Worm (Caenorhabditis elegans) whole organism, L4 larva: ENCODE data around the gene T05B4.13.

Experiments
- T26A8.4 ChIP-seq: fragments of 200-800 bp; sonication (Bioruptor generic); IDR thresholded peaks from 2 replicates; pipeline ENCODE4 v1.3.6; 2022; ENCODE audit warnings: missing genetic modification characterization, missing compliant biosample characterization
- Y5F2A.4 ChIP-seq: fragments of 200-800 bp; sonication (Bioruptor generic); optimal IDR thresholded peaks from 2 replicates; lab custom pipeline; 2018; ENCODE audit warnings: mild to moderate bottlenecking, missing genetic modification characterization, missing compliant biosample characterization
- Y75B8A.6 ChIP-seq: fragments of 200-800 bp; sonication (Bioruptor generic); IDR thresholded peaks from 2 replicates; pipeline ENCODE4 v1.3.6; 2022; ENCODE audit warnings: missing genetic modification reagents, missing genetic modification characterization, missing compliant biosample characterization
- ZK337.2 ChIP-seq: fragments of 200-800 bp; sonication (Bioruptor generic); IDR thresholded peaks from 2 replicates; pipeline ENCODE4 v1.3.6; 2022; ENCODE audit warnings: missing genetic modification reagents, missing genetic modification characterization, missing compliant biosample characterization
- ZK546.5 ChIP-seq, 2 experiments: sonication (generic microtip); optimal IDR thresholded peaks; 2 replicates each; lab custom pipeline; 2017; ENCODE audit warnings: missing biosample characterization in 2 of 2, missing genetic modification characterization in 2 of 2
- arid-1 ChIP-seq: fragments of 200-800 bp; sonication (Bioruptor generic); conservative IDR thresholded peaks from 2 replicates; pipeline ENCODE4 v1.3.6; 2022; ENCODE audit warnings: missing genetic modification reagents, missing genetic modification characterization, missing compliant biosample characterization
- attf-4 ChIP-seq: sonication (generic microtip); optimal IDR thresholded peaks from 3 replicates; lab custom pipeline; 2017; ENCODE audit warnings: missing biosample characterization, missing genetic modification characterization
- ceh-20 ChIP-seq: fragments of 200-800 bp; sonication (Bioruptor generic); IDR thresholded peaks from 2 replicates; pipeline ENCODE4 v1.3.6; 2022; ENCODE audit warnings: missing genetic modification reagents, missing genetic modification characterization, missing compliant biosample characterization
- ceh-28 ChIP-seq: fragments of 150-350 bp; optimal IDR thresholded peaks from 2 replicates; lab custom pipeline; 2014; ENCODE audit warnings: missing biosample characterization, missing genetic modification reagents, missing genetic modification characterization
- ceh-32 ChIP-seq: sonication (generic microtip); optimal IDR thresholded peaks from 2 replicates; lab custom pipeline; 2016; ENCODE audit warnings: mild to moderate bottlenecking, missing genetic modification characterization, missing compliant biosample characterization; ENCODE audit not compliant: poor library complexity
- ceh-82 ChIP-seq: sonication (generic microtip); optimal IDR thresholded peaks from 2 replicates; lab custom pipeline; 2017; ENCODE audit warnings: missing biosample characterization, missing genetic modification characterization
- ctbp-1 ChIP-seq: fragments of 200-800 bp; sonication (Bioruptor generic); IDR thresholded peaks from 2 replicates; pipeline ENCODE4 v1.3.6; 2022; ENCODE audit warnings: missing genetic modification reagents, missing genetic modification characterization, missing compliant biosample characterization
- daf-12 ChIP-seq: fragments of 150-350 bp; optimal IDR thresholded peaks from 2 replicates; lab custom pipeline; 2014; ENCODE audit warnings: missing biosample characterization, missing genetic modification reagents, missing genetic modification characterization
- daf-19 ChIP-seq: fragments of 200-800 bp; sonication (Bioruptor generic); conservative IDR thresholded peaks from 2 replicates; pipeline ENCODE4 v1.3.6; 2022; ENCODE audit warnings: missing genetic modification characterization, missing compliant biosample characterization
- dmd-6 ChIP-seq: fragments of 200-800 bp; sonication (Bioruptor generic); IDR thresholded peaks from 2 replicates; pipeline ENCODE4 v1.3.6; 2022; ENCODE audit warnings: missing genetic modification reagents, missing genetic modification characterization, missing compliant biosample characterization
- dmd-8 ChIP-seq: fragments of 200-800 bp; sonication (Bioruptor generic); IDR thresholded peaks from 2 replicates; pipeline ENCODE4 v1.3.6; 2022; ENCODE audit warnings: missing genetic modification characterization, missing compliant biosample characterization
- dpl-1 ChIP-seq: fragments of 150-350 bp; optimal IDR thresholded peaks from 2 replicates; lab custom pipeline; 2014; ENCODE audit warnings: missing biosample characterization, missing genetic modification reagents, missing genetic modification characterization
- egl-27 ChIP-seq: sonication (generic microtip); optimal IDR thresholded peaks from 3 replicates; lab custom pipeline; 2017; ENCODE audit warnings: missing biosample characterization, missing genetic modification reagents, missing genetic modification characterization
- egl-43 ChIP-seq: fragments of 200-800 bp; sonication (Bioruptor generic); IDR thresholded peaks from 2 replicates; pipeline ENCODE4 v1.3.6; 2022; ENCODE audit warnings: missing genetic modification reagents, missing genetic modification characterization, missing compliant biosample characterization
- fkh-10 ChIP-seq: fragments of 150-350 bp; optimal IDR thresholded peaks from 2 replicates; lab custom pipeline; 2014; ENCODE audit warnings: missing biosample characterization, missing genetic modification reagents, missing genetic modification characterization
- gei-8 ChIP-seq: fragments of 200-800 bp; sonication (Bioruptor generic); optimal IDR thresholded peaks from 2 replicates; lab custom pipeline; 2018; ENCODE audit warnings: mild to moderate bottlenecking, missing genetic modification characterization, missing compliant biosample characterization
- lim-7 ChIP-seq: fragments of 200-800 bp; sonication (Bioruptor generic); IDR thresholded peaks from 2 replicates; pipeline ENCODE4 v1.3.6; 2022; ENCODE audit warnings: missing genetic modification characterization, missing compliant biosample characterization
- lin-13 ChIP-seq: fragments of 150-350 bp; optimal IDR thresholded peaks from 2 replicates; lab custom pipeline; 2014; ENCODE audit warnings: missing biosample characterization, missing genetic modification reagents, missing genetic modification characterization
- nhr-102 ChIP-seq: sonication (generic microtip); optimal IDR thresholded peaks from 2 replicates; lab custom pipeline; 2016; ENCODE audit warnings: mild to moderate bottlenecking, missing genetic modification characterization, moderate library complexity, missing compliant biosample characterization
- nhr-25 ChIP-seq: sonication (generic microtip); optimal IDR thresholded peaks from 2 replicates; lab custom pipeline; 2017; ENCODE audit warnings: missing genetic modification characterization, mild to moderate bottlenecking, missing compliant biosample characterization, antibody characterized with exemption, moderate library complexity, borderline replicate concordance; ENCODE audit not compliant: insufficient read depth
- nhr-28 ChIP-seq: fragments of 150-350 bp; optimal IDR thresholded peaks from 2 replicates; lab custom pipeline; 2014; ENCODE audit warnings: missing biosample characterization, missing genetic modification characterization
- nhr-41 ChIP-seq: fragments of 200-800 bp; sonication (Bioruptor generic); IDR thresholded peaks from 2 replicates; pipeline ENCODE4 v1.3.6; 2022; ENCODE audit warnings: missing genetic modification reagents, missing genetic modification characterization, missing compliant biosample characterization
- nhr-42 ChIP-seq: fragments of 200-800 bp; sonication (Bioruptor generic); IDR thresholded peaks from 2 replicates; pipeline ENCODE4 v1.3.6; 2022; ENCODE audit warnings: missing genetic modification characterization, missing compliant biosample characterization
- nhr-6 ChIP-seq: fragments of 150-350 bp; optimal IDR thresholded peaks from 2 replicates; lab custom pipeline; 2014; ENCODE audit warnings: missing biosample characterization, missing genetic modification characterization
- nhr-77 ChIP-seq: fragments of 150-350 bp; optimal IDR thresholded peaks from 2 replicates; lab custom pipeline; 2014; ENCODE audit warnings: missing biosample characterization, missing genetic modification characterization
- set-16 ChIP-seq: fragments of 200-800 bp; sonication (Bioruptor generic); IDR thresholded peaks from 2 replicates; pipeline ENCODE4 v1.3.6; 2022; ENCODE audit warnings: missing genetic modification reagents, missing genetic modification characterization, missing compliant biosample characterization
- snpc-4 ChIP-seq: fragments of 150-350 bp; optimal IDR thresholded peaks from 2 replicates; lab custom pipeline; 2014; ENCODE audit warnings: missing biosample characterization, missing genetic modification characterization
- tra-1 ChIP-seq: fragments of 200-800 bp; sonication (Bioruptor generic); IDR thresholded peaks from 2 replicates; pipeline ENCODE4 v1.3.6; 2022; ENCODE audit warnings: missing genetic modification reagents, missing genetic modification characterization, missing compliant biosample characterization
- unc-130 ChIP-seq: sonication (generic microtip); optimal IDR thresholded peaks from 2 replicates; lab custom pipeline; 2016; ENCODE audit warnings: missing genetic modification reagents, missing genetic modification characterization, missing compliant biosample characterization
- unc-62 ChIP-seq, 3 experiments: fragments of 150-350 bp in 1 of 3; sonication (generic microtip); optimal IDR thresholded peaks in 2 of 3; peaks in 1 of 3; 1 replicate in 1 of 3; 2 replicates in 2 of 3; lab custom pipeline; 2014 to 2017; ENCODE audit warnings: missing biosample characterization in 3 of 3, missing genetic modification characterization in 3 of 3, missing genetic modification reagents in 3 of 3, missing genotype in 1 of 3
- vab-7 ChIP-seq: fragments of 200-800 bp; sonication (Bioruptor generic); IDR thresholded peaks from 2 replicates; pipeline ENCODE4 v1.3.6; 2022; ENCODE audit warnings: missing genetic modification reagents, missing genetic modification characterization, missing compliant biosample characterization
- zag-1 ChIP-seq: fragments of 150-350 bp; optimal IDR thresholded peaks from 2 replicates; lab custom pipeline; 2014; ENCODE audit warnings: missing biosample characterization, missing genetic modification characterization
- zip-11 ChIP-seq: fragments of 200-800 bp; sonication (Bioruptor generic); IDR thresholded peaks from 2 replicates; pipeline ENCODE4 v1.3.6; 2022; ENCODE audit warnings: missing genetic modification characterization, missing compliant biosample characterization
- ztf-11 ChIP-seq: fragments of 150-350 bp; optimal IDR thresholded peaks from 2 replicates; lab custom pipeline; 2014; ENCODE audit warnings: missing biosample characterization, missing genetic modification characterization
- ztf-7 ChIP-seq: fragments of 150-350 bp; optimal IDR thresholded peaks from 2 replicates; lab custom pipeline; 2014; ENCODE audit warnings: missing biosample characterization, missing genetic modification characterization

Gene T05B4.13

DNA sequence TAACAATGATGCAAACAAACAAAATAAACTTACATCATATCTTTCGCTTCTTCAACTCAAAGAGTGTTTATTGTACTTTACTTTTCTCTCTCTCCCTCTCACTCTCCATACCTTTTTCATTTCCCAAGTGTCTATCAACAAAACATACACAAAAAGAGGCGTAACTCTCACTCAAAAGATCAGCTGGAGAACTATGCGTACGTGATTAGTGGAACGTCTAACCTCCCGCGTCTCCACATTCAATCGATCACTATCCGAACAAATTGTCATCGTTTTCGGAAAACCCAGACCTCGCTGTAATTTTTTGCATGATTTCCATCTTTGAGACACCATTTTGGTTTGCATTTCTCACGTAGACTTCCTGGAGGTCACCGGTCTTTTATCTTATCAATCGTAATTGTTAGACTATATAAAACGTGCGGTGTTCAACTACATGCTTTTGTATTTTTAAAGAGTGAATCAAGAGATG lies 4.2 kb upstream of the T05B4.13 start, which contains the start of gene nhr-57 (continued):
- TF ChIP-seq unc-130 (GFP tag; lab: Kevin White, UChicago) (no peak), nhr-28 (tag; lab: Kevin White, UChicago) (peak; percentile 94), ztf-7 (tag; lab: Kevin White, UChicago) (peak; percentile 11), snpc-4 (tag; lab: Kevin White, UChicago) (no peak), arid-1 (GFP tag; lab: Robert Waterston, UW) (no peak), ctbp-1 (no peak), ceh-82 (tag; lab: Kevin White, UChicago) (no peak), nhr-42 (no peak), ceh-20 (peak; percentile 51; the same call in 1 of the 2 replicates), Y5F2A.4 (no peak), unc-62 (GFP tag; optimal IDR thresholded peaks at IDR 0.05 in 1 of 2; lab: Kevin White, UChicago) (peak in 1 of 2 experiments; percentile 84), unc-62 (tag; optimal IDR thresholded peaks at IDR 0.05; lab: Kevin White, UChicago) (no peak), zip-11 (GFP tag; lab: Robert Waterston, UW) (no peak), T26A8.4 (GFP tag; lab: Robert Waterston, UW) (no peak), lin-13 (GFP tag; lab: Kevin White, UChicago) (no peak), dmd-6 (GFP tag; lab: Robert Waterston, UW) (peak; percentile 97), lim-7 (GFP tag; lab: Robert Waterston, UW) (no peak), ceh-32 (tag; lab: Kevin White, UChicago) (no peak), Y75B8A.6 (GFP tag; lab: Robert Waterston, UW) (no peak), egl-27 (tag; lab: Kevin White, UChicago) (no peak), fkh-10 (GFP tag; lab: Kevin White, UChicago) (no peak), zag-1 (no peak), daf-12 (tag; lab: Kevin White, UChicago) (no peak), vab-7 (GFP tag; lab: Robert Waterston, UW) (no peak)

- TF ChIP-seq ztf-11 (tag; lab: Kevin White, UChicago) (no peak), ceh-28 (no peak), daf-19 (GFP tag; lab: Robert Waterston, UW) (no peak), nhr-77 (no peak), unc-130 (GFP tag; lab: Kevin White, UChicago) (no peak), dmd-6 (GFP tag; lab: Robert Waterston, UW) (no peak), attf-4 (no peak), lim-7 (GFP tag; lab: Robert Waterston, UW) (no peak), ZK546.5 (tag; optimal IDR thresholded peaks at IDR 0.05; lab: Kevin White, UChicago) (no peak), egl-43 (no peak), ztf-7 (tag; lab: Kevin White, UChicago) (no peak), nhr-25 (tag; lab: Kevin White, UChicago) (no peak), ZK337.2 (no peak), gei-8 (GFP tag; lab: Kevin White, UChicago) (no peak), arid-1 (GFP tag; lab: Robert Waterston, UW) (no peak), nhr-102 (tag; lab: Kevin White, UChicago) (no peak), tra-1 (GFP tag; lab: Robert Waterston, UW) (no peak)
- TF ChIP-seq, all 104 proteins: peak for 0
Measured at ce11 chrV:4129604-4130003, 2.3 kb upstream of the T05B4.13 start, which contains the start of gene phat-4. Gene phat-4 (plus strand): TSS chrV:4129904.

- TF ChIP-seq set-16 (GFP tag; lab: Robert Waterston, UW) (peak; percentile 68), dpl-1 (GFP tag; lab: Kevin White, UChicago) (no peak), tra-1 (GFP tag; lab: Robert Waterston, UW) (no peak), ztf-7 (tag; lab: Kevin White, UChicago) (no peak), dmd-8 (GFP tag; lab: Robert Waterston, UW) (no peak), nhr-41 (no peak), nhr-6 (no peak)
Measured at ce11 chrV:4125552-4126084, 1.7 kb downstream of the T05B4.13 start, which contains the start of gene T05B4.12. Gene T05B4.12 (minus strand): TSS chrV:4126034.
